Worm (Caenorhabditis elegans): Measurements from ENCODE around the gene lido-7.

DNA sequence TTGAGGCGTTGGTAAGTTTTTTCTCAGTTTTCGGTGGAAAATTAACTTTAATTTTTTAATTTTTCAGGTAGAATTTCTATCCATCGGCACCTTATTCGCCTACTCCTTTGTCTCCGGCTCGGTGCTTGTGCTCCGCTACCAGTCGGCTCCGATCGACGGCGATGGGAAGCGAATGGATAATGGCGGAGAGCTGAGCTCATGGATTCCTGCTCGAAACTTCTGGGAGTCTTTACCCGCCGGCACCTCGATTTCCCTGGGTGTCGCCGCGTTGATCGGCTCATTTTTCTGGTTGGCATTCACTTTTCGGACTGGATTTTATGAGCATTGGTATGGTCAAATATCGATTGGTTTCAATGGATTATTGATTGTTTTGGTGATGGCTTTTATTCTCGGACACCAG lies 46.8 kb downstream of the lido-7 start:
- TF ChIP-seq lin-15B (tag; optimal IDR thresholded peaks at IDR 0.05) (no peak), fos-1 (tag; optimal IDR thresholded peaks at IDR 0.05) (no peak), mdl-1 (tag; optimal IDR thresholded peaks at IDR 0.05) (no peak), ceh-88 (GFP tag; IDR thresholded peaks at IDR 0.05) (no peak), nhr-77 (tag; optimal IDR thresholded peaks at IDR 0.05) (no peak), tbx-2 (tag; optimal IDR thresholded peaks at IDR 0.05) (no peak), ces-1 (GFP tag; optimal IDR thresholded peaks at IDR 0.05) (no peak), unc-30 (tag; optimal IDR thresholded peaks at IDR 0.05) (no peak), aha-1 (tag; optimal IDR thresholded peaks at IDR 0.05) (no peak), jun-1 (tag; optimal IDR thresholded peaks at IDR 0.05) (no peak), vab-15 (tag; optimal IDR thresholded peaks at IDR 0.05) (no peak), lin-13 (GFP tag; optimal IDR thresholded peaks at IDR 0.05) (no peak), mab-9 (GFP tag; IDR thresholded peaks at IDR 0.05) (no peak)

Data from whole organism, L1 larva.